Worm (Caenorhabditis elegans): Measurements from ENCODE around the gene Y54F10AR.2.

ce11 chrIII:2571447-2571846, at the start of gene Y54F10AR.2:
- TF ChIP-seq pha-4 (tag; optimal IDR thresholded peaks at IDR 0.05) (no peak), elt-2 (tag; optimal IDR thresholded peaks at IDR 0.05) (no peak), tbx-2 (tag; optimal IDR thresholded peaks at IDR 0.05) (no peak), ceh-31 (tag; optimal IDR thresholded peaks at IDR 0.05) (no peak), ama-1 (optimal IDR thresholded peaks at IDR 0.05) (no peak), ceh-9 (tag; optimal IDR thresholded peaks at IDR 0.05) (no peak), lin-11 (tag; optimal IDR thresholded peaks at IDR 0.05) (no peak), ceh-22 (tag; optimal IDR thresholded peaks at IDR 0.05) (no peak), nfya-1 (tag; optimal IDR thresholded peaks at IDR 0.05) (no peak), ttx-3 (tag; optimal IDR thresholded peaks at IDR 0.05) (no peak), unc-86 (tag; optimal IDR thresholded peaks at IDR 0.05) (no peak), mec-3 (tag; optimal IDR thresholded peaks at IDR 0.05; ENCODE audit: borderline replicate concordance) (no peak)
